Worm (Caenorhabditis elegans) whole organism, L4 larva: Measurements from ENCODE around the gene T28D9.1.

Experiments used
- F26F4.8 ChIP-seq: fragments of 200-800 bp; sonication (Bioruptor generic); conservative IDR thresholded peaks from 2 replicates; pipeline ENCODE4 v1.3.6; 2022; ENCODE audit warnings: missing genetic modification characterization, missing compliant biosample characterization
- F44E2.7 ChIP-seq: fragments of 200-800 bp; sonication (Bioruptor generic); IDR thresholded peaks from 2 replicates; pipeline ENCODE4 v2.1.2; 2022; ENCODE audit warnings: missing genetic modification characterization, missing compliant biosample characterization
- F49E8.2 ChIP-seq: sonication (generic microtip); optimal IDR thresholded peaks from 2 replicates; lab custom pipeline; 2016; ENCODE audit warnings: missing compliant biosample characterization, mild to moderate bottlenecking, missing genetic modification characterization, borderline replicate concordance
- T20F7.1 ChIP-seq: fragments of 200-800 bp; sonication (Bioruptor generic); optimal IDR thresholded peaks from 2 replicates; lab custom pipeline; 2018; ENCODE audit warnings: mild to moderate bottlenecking, missing genetic modification characterization, missing compliant biosample characterization
- Y105C5A.15 ChIP-seq: fragments of 200-800 bp; sonication (Bioruptor generic); IDR thresholded peaks from 2 replicates; pipeline ENCODE4 v1.3.6; 2022; ENCODE audit warnings: missing genetic modification characterization, missing compliant biosample characterization
- aly-2 ChIP-seq: sonication (generic microtip); optimal IDR thresholded peaks from 2 replicates; lab custom pipeline; 2018; ENCODE audit warnings: missing biosample characterization, missing genetic modification characterization
- arid-1 ChIP-seq: fragments of 200-800 bp; sonication (Bioruptor generic); conservative IDR thresholded peaks from 2 replicates; pipeline ENCODE4 v1.3.6; 2022; ENCODE audit warnings: missing genetic modification reagents, missing genetic modification characterization, missing compliant biosample characterization
- ceh-28 ChIP-seq: fragments of 150-350 bp; optimal IDR thresholded peaks from 2 replicates; lab custom pipeline; 2014; ENCODE audit warnings: missing biosample characterization, missing genetic modification reagents, missing genetic modification characterization
- ceh-62 ChIP-seq: sonication (generic microtip); optimal IDR thresholded peaks from 2 replicates; lab custom pipeline; 2017; ENCODE audit warnings: missing biosample characterization, missing genetic modification characterization
- ceh-82 ChIP-seq: sonication (generic microtip); optimal IDR thresholded peaks from 2 replicates; lab custom pipeline; 2017; ENCODE audit warnings: missing biosample characterization, missing genetic modification characterization
- ces-1 ChIP-seq: fragments of 150-350 bp; sonication (generic microtip); optimal IDR thresholded peaks from 4 replicates; lab custom pipeline; 2014; ENCODE audit warnings: missing biosample characterization, missing genetic modification reagents, missing genetic modification characterization
- dmd-6 ChIP-seq: fragments of 200-800 bp; sonication (Bioruptor generic); IDR thresholded peaks from 2 replicates; pipeline ENCODE4 v1.3.6; 2022; ENCODE audit warnings: missing genetic modification reagents, missing genetic modification characterization, missing compliant biosample characterization
- dmd-8 ChIP-seq: fragments of 200-800 bp; sonication (Bioruptor generic); IDR thresholded peaks from 2 replicates; pipeline ENCODE4 v1.3.6; 2022; ENCODE audit warnings: missing genetic modification characterization, missing compliant biosample characterization
- fkh-10 ChIP-seq: fragments of 150-350 bp; optimal IDR thresholded peaks from 2 replicates; lab custom pipeline; 2014; ENCODE audit warnings: missing biosample characterization, missing genetic modification reagents, missing genetic modification characterization
- gei-8 ChIP-seq: fragments of 200-800 bp; sonication (Bioruptor generic); optimal IDR thresholded peaks from 2 replicates; lab custom pipeline; 2018; ENCODE audit warnings: mild to moderate bottlenecking, missing genetic modification characterization, missing compliant biosample characterization
- hif-1 ChIP-seq, 2 experiments: sonication (generic microtip); optimal IDR thresholded peaks; 2 replicates each; lab custom pipeline; 2016 to 2017; ENCODE audit warnings: missing compliant biosample characterization in 2 of 2, missing genetic modification characterization in 2 of 2, missing genetic modification reagents in 2 of 2, missing genotype in 2 of 2, mild to moderate bottlenecking in 1 of 2
- hlh-11 ChIP-seq: fragments of 200-800 bp; sonication (Bioruptor generic); optimal IDR thresholded peaks from 2 replicates; lab custom pipeline; 2018; ENCODE audit warnings: mild to moderate bottlenecking, missing genetic modification characterization, missing compliant biosample characterization
- hmg-1.1 ChIP-seq: fragments of 200-800 bp; sonication (Bioruptor generic); IDR thresholded peaks from 2 replicates; pipeline ENCODE4 v1.3.6; 2022; ENCODE audit warnings: missing genetic modification reagents, missing genetic modification characterization, missing compliant biosample characterization
- jun-1 ChIP-seq: fragments of 150-350 bp; optimal IDR thresholded peaks from 2 replicates; lab custom pipeline; 2014; ENCODE audit warnings: missing biosample characterization, missing genetic modification reagents, missing genetic modification characterization
- lin-13 ChIP-seq: fragments of 150-350 bp; optimal IDR thresholded peaks from 2 replicates; lab custom pipeline; 2014; ENCODE audit warnings: missing biosample characterization, missing genetic modification reagents, missing genetic modification characterization
- lin-15B ChIP-seq: fragments of 150-350 bp; sonication (generic microtip); optimal IDR thresholded peaks from 3 replicates; lab custom pipeline; 2014; ENCODE audit warnings: missing biosample characterization, missing genetic modification characterization
- lin-38 ChIP-seq: fragments of 200-800 bp; sonication (Bioruptor generic); IDR thresholded peaks from 2 replicates; pipeline ENCODE4 v1.3.6; 2022; ENCODE audit warnings: missing genetic modification reagents, missing genetic modification characterization, missing compliant biosample characterization
- lin-39 ChIP-seq: fragments of 150-350 bp; optimal IDR thresholded peaks from 2 replicates; lab custom pipeline; 2014; ENCODE audit warnings: missing biosample characterization, missing genetic modification reagents, missing genetic modification characterization
- lir-3 ChIP-seq: sonication (generic microtip); optimal IDR thresholded peaks from 2 replicates; lab custom pipeline; 2016; ENCODE audit warnings: mild to moderate bottlenecking, missing genetic modification characterization, missing compliant biosample characterization
- lsy-2 ChIP-seq, 2 experiments: fragments of 150-350 bp in 1 of 2; sonication (generic microtip) in 1 of 2; optimal IDR thresholded peaks; 2 replicates each; lab custom pipeline; 2014 to 2017; ENCODE audit warnings: missing biosample characterization in 2 of 2, missing genetic modification characterization in 2 of 2
- madf-5 ChIP-seq, 2 experiments: fragments of 200-800 bp; sonication (Bioruptor generic); IDR thresholded peaks; 2 replicates each; pipeline ENCODE4 v1.3.6; 2022; ENCODE audit warnings: missing compliant biosample characterization in 2 of 2, missing genetic modification characterization in 2 of 2
- madf-9 ChIP-seq: fragments of 200-800 bp; sonication (Bioruptor generic); conservative IDR thresholded peaks from 2 replicates; pipeline ENCODE4 v1.3.6; 2022; ENCODE audit warnings: missing genetic modification reagents, missing genetic modification characterization, missing compliant biosample characterization
- mdl-1 ChIP-seq, 2 experiments: fragments of 150-350 bp in 1 of 2; sonication (generic microtip) in 1 of 2; optimal IDR thresholded peaks; 2 replicates each; lab custom pipeline; 2014 to 2017; ENCODE audit warnings: missing biosample characterization in 2 of 2, missing genetic modification characterization in 2 of 2
- mes-2 ChIP-seq: sonication (generic microtip); optimal IDR thresholded peaks from 2 replicates; lab custom pipeline; 2016; ENCODE audit warnings: missing genotype, mild to moderate bottlenecking, missing genetic modification characterization, missing compliant biosample characterization; ENCODE audit not compliant: poor library complexity, severe bottlenecking
- mxl-2 ChIP-seq: fragments of 200-800 bp; sonication (Bioruptor generic); conservative IDR thresholded peaks from 2 replicates; pipeline ENCODE4 v1.3.6; 2022; ENCODE audit warnings: missing genetic modification reagents, missing genetic modification characterization, missing compliant biosample characterization
- nhr-10 ChIP-seq: fragments of 150-350 bp; optimal IDR thresholded peaks from 2 replicates; lab custom pipeline; 2014; ENCODE audit warnings: missing biosample characterization, missing genetic modification characterization
- nhr-111 ChIP-seq: fragments of 200-800 bp; sonication (Bioruptor generic); optimal IDR thresholded peaks from 2 replicates; lab custom pipeline; 2018; ENCODE audit warnings: mild to moderate bottlenecking, missing genetic modification characterization, missing compliant biosample characterization
- nhr-25 ChIP-seq: sonication (generic microtip); optimal IDR thresholded peaks from 2 replicates; lab custom pipeline; 2017; ENCODE audit warnings: missing genetic modification characterization, mild to moderate bottlenecking, missing compliant biosample characterization, antibody characterized with exemption, moderate library complexity, borderline replicate concordance; ENCODE audit not compliant: insufficient read depth
- nhr-28 ChIP-seq: fragments of 150-350 bp; optimal IDR thresholded peaks from 2 replicates; lab custom pipeline; 2014; ENCODE audit warnings: missing biosample characterization, missing genetic modification characterization
- nhr-41 ChIP-seq: fragments of 200-800 bp; sonication (Bioruptor generic); IDR thresholded peaks from 2 replicates; pipeline ENCODE4 v1.3.6; 2022; ENCODE audit warnings: missing genetic modification reagents, missing genetic modification characterization, missing compliant biosample characterization
- nhr-76 ChIP-seq: fragments of 150-350 bp; optimal IDR thresholded peaks from 2 replicates; lab custom pipeline; 2014; ENCODE audit warnings: missing biosample characterization, missing genetic modification characterization
- nhr-77 ChIP-seq: fragments of 150-350 bp; optimal IDR thresholded peaks from 2 replicates; lab custom pipeline; 2014; ENCODE audit warnings: missing biosample characterization, missing genetic modification characterization
- rbr-2 ChIP-seq: sonication (generic microtip); optimal IDR thresholded peaks from 2 replicates; lab custom pipeline; 2016; ENCODE audit warnings: missing genotype, missing genetic modification characterization, missing compliant biosample characterization
- snpc-1.2 ChIP-seq: fragments of 200-800 bp; sonication (Bioruptor generic); IDR thresholded peaks from 2 replicates; pipeline ENCODE4 v1.3.6; 2022; ENCODE audit warnings: missing genetic modification reagents, missing genetic modification characterization, missing compliant biosample characterization
- snpc-4 ChIP-seq: fragments of 150-350 bp; optimal IDR thresholded peaks from 2 replicates; lab custom pipeline; 2014; ENCODE audit warnings: missing biosample characterization, missing genetic modification characterization
- spr-3 ChIP-seq: fragments of 200-800 bp; sonication (Bioruptor generic); optimal IDR thresholded peaks from 2 replicates; lab custom pipeline; 2018; ENCODE audit warnings: mild to moderate bottlenecking, missing genetic modification characterization, missing compliant biosample characterization
- tra-1 ChIP-seq: fragments of 200-800 bp; sonication (Bioruptor generic); IDR thresholded peaks from 2 replicates; pipeline ENCODE4 v1.3.6; 2022; ENCODE audit warnings: missing genetic modification reagents, missing genetic modification characterization, missing compliant biosample characterization
- unc-130 ChIP-seq: sonication (generic microtip); optimal IDR thresholded peaks from 2 replicates; lab custom pipeline; 2016; ENCODE audit warnings: missing genetic modification reagents, missing genetic modification characterization, missing compliant biosample characterization
- unc-62 ChIP-seq, 3 experiments: fragments of 150-350 bp in 1 of 3; sonication (generic microtip); optimal IDR thresholded peaks in 2 of 3; peaks in 1 of 3; 1 replicate in 1 of 3; 2 replicates in 2 of 3; lab custom pipeline; 2014 to 2017; ENCODE audit warnings: missing biosample characterization in 3 of 3, missing genetic modification characterization in 3 of 3, missing genetic modification reagents in 3 of 3, missing genotype in 1 of 3
- vab-7 ChIP-seq: fragments of 200-800 bp; sonication (Bioruptor generic); IDR thresholded peaks from 2 replicates; pipeline ENCODE4 v1.3.6; 2022; ENCODE audit warnings: missing genetic modification reagents, missing genetic modification characterization, missing compliant biosample characterization
- zag-1 ChIP-seq: fragments of 150-350 bp; optimal IDR thresholded peaks from 2 replicates; lab custom pipeline; 2014; ENCODE audit warnings: missing biosample characterization, missing genetic modification characterization
- zfp-2 ChIP-seq: sonication (generic microtip); optimal IDR thresholded peaks from 2 replicates; lab custom pipeline; 2016; ENCODE audit warnings: mild to moderate bottlenecking, missing genetic modification characterization, missing compliant biosample characterization
- zfp-3 ChIP-seq: fragments of 200-800 bp; sonication (Bioruptor generic); conservative IDR thresholded peaks from 2 replicates; pipeline ENCODE4 v1.3.6; 2022; ENCODE audit warnings: missing genetic modification reagents, missing genetic modification characterization, missing compliant biosample characterization
- zip-11 ChIP-seq: fragments of 200-800 bp; sonication (Bioruptor generic); IDR thresholded peaks from 2 replicates; pipeline ENCODE4 v1.3.6; 2022; ENCODE audit warnings: missing genetic modification characterization, missing compliant biosample characterization

The T28D9.1 gene

DNA sequence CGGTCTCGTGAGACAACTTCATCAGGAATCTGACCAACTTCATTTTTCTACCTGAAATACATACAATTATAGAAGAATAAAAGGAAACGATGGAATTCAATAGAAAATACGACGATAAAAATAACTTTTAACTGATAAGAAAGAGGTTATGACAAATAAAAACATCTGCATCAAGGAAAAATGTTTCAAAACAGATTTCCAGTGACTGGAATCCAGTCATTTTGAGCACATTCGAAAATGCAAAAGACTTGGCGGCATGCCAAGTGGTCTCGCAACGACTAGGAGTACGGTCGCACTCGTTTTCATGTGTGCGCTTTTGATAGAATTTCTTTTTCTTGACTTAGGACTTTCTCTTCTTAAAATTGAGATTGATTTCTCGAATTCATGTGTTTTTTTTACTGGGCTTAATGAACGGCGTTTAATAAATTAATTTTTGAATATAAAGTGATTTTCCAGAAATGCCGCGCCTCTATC, 2.5 kb upstream of the T28D9.1 start, which contains the start of the genes snr-3 and rsp-5 (continued):
- no peak for TF ChIP-seq madf-5 (GFP tag; IDR thresholded peaks at IDR 0.05; lab: Robert Waterston, UW)
- TF ChIP-seq fkh-10, result peak; percentile 7
- peak; percentile 23 for TF ChIP-seq unc-130 (GFP tag; lab: Kevin White, UChicago)
- no peak for TF ChIP-seq gei-8
- no peak for TF ChIP-seq lin-39 (tag; lab: Kevin White, UChicago)
- TF ChIP-seq snpc-4 (tag; lab: Kevin White, UChicago), result no peak
- peak; percentile 47; the same call in 1 of the 2 replicates for TF ChIP-seq hmg-1.1
- no peak for TF ChIP-seq vab-7 (GFP tag; lab: Robert Waterston, UW)
- no peak for TF ChIP-seq ceh-28
- peak; percentile 58 for TF ChIP-seq nhr-28 (tag; lab: Kevin White, UChicago)
- TF ChIP-seq mes-2 (tag; lab: Kevin White, UChicago), result peak; percentile 82
- no peak for TF ChIP-seq lir-3 (tag; lab: Kevin White, UChicago)
- TF ChIP-seq aly-2 (tag; lab: Kevin White, UChicago), result no peak
- TF ChIP-seq snpc-1.2, result no peak; the same call in 1 of the 2 replicates

DNA sequence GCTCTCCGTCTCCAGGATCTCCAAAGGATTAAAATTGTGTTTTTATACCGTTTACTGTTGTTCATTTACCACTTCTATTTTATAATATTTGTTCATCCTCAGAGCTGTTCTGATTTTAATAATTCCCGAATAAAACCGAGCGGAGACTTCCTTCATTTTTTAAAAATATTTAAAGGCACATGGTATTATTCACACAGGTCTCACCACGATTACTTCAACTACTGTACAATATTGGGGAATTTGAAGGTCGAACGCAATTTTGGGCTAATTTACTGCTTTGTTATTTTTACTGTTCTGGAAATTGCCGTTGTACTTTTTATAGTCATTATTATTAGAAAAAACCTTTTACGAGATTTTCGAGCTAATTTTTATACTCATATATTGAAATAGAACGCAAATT, 1.0 kb upstream of the T28D9.1 start:
- TF ChIP-seq ceh-62 (tag; lab: Kevin White, UChicago) (no peak), unc-62 (GFP tag; optimal IDR thresholded peaks at IDR 0.05 in 1 of 2; lab: Kevin White, UChicago) (no peak), unc-62 (tag; optimal IDR thresholded peaks at IDR 0.05; lab: Kevin White, UChicago) (no peak), tra-1 (GFP tag; lab: Robert Waterston, UW) (0 out of 2 replicates have a peak, but pooled peaks have one; percentile 11), madf-9 (GFP tag; lab: Robert Waterston, UW) (no peak), zfp-3 (GFP tag; lab: Robert Waterston, UW) (no peak), vab-7 (GFP tag; lab: Robert Waterston, UW) (no peak), zfp-2 (tag; lab: Kevin White, UChicago) (no peak), Y105C5A.15 (GFP tag; lab: Robert Waterston, UW) (no peak), dmd-6 (GFP tag; lab: Robert Waterston, UW) (no peak), nhr-10 (tag; lab: Kevin White, UChicago) (no peak), lsy-2 (tag; optimal IDR thresholded peaks at IDR 0.05; lab: Kevin White, UChicago) (no peak), T20F7.1 (GFP tag; lab: Kevin White, UChicago) (no peak), ces-1 (GFP tag; lab: Kevin White, UChicago) (no peak), mxl-2 (GFP tag; lab: Robert Waterston, UW) (no peak), dmd-8 (GFP tag; lab: Robert Waterston, UW) (peak; percentile 37; the same call in 1 of the 2 replicates), hlh-11 (tag; lab: Kevin White, UChicago) (no peak), jun-1 (tag; lab: Kevin White, UChicago) (no peak), nhr-76 (tag; lab: Kevin White, UChicago) (no peak), F44E2.7 (GFP tag; lab: Robert Waterston, UW) (no peak), hif-1 (tag; optimal IDR thresholded peaks at IDR 0.05; lab: Kevin White, UChicago) (no peak), lin-13 (GFP tag; lab: Kevin White, UChicago) (no peak), nhr-77 (tag; lab: Kevin White, UChicago) (no peak), rbr-2 (tag; lab: Kevin White, UChicago) (no peak), nhr-41 (GFP tag; lab: Robert Waterston, UW) (no peak), arid-1 (GFP tag; lab: Robert Waterston, UW) (peak; percentile 68; the same call in 1 of the 2 replicates), zip-11 (no peak), nhr-28 (tag; lab: Kevin White, UChicago) (no peak), F26F4.8 (GFP tag; lab: Robert Waterston, UW) (no peak), zag-1 (tag; lab: Kevin White, UChicago) (no peak), ceh-82 (tag; lab: Kevin White, UChicago) (no peak), lin-15B (tag; lab: Kevin White, UChicago) (no peak), nhr-111 (no peak), spr-3 (GFP tag; lab: Kevin White, UChicago) (no peak), lin-38 (peak; percentile 72), nhr-25 (tag; lab: Kevin White, UChicago) (no peak), F49E8.2 (tag; lab: Kevin White, UChicago) (peak; percentile 81), mdl-1 (tag; optimal IDR thresholded peaks at IDR 0.05; lab: Kevin White, UChicago) (no peak), unc-130 (GFP tag; lab: Kevin White, UChicago) (peak; percentile 80)
